Fruit fly (Drosophila melanogaster): Measurements from ENCODE around the gene CG42613.

The CG42613 gene

dm6 chr3R:18997388-18998287, 68.6 kb downstream of the CG42613 start (continued):
- TF ChIP-seq CG8281 (tag; optimal IDR thresholded peaks at IDR 0.05) = peak; percentile 64
- no peak for TF ChIP-seq amos (GFP tag; IDR thresholded peaks at IDR 0.05; ENCODE audit: partially characterized antibody)
- TF ChIP-seq CG7839 (tag; optimal IDR thresholded peaks at IDR 0.05) = no peak
- TF ChIP-seq gcm2 (GFP tag; optimal IDR thresholded peaks at IDR 0.05) = peak; percentile 42
- TF ChIP-seq grn (GFP tag; optimal IDR thresholded peaks at IDR 0.05) = peak; percentile 91
- TF ChIP-seq CG8290 (GFP tag; optimal IDR thresholded peaks at IDR 0.05) = no peak
- TF ChIP-seq CG8290 (tag; optimal IDR thresholded peaks at IDR 0.05) = peak; percentile 64 to 97
- TF ChIP-seq CG33213 (GFP tag; optimal IDR thresholded peaks at IDR 0.05) = peak; percentile 6
- no peak for TF ChIP-seq klu (GFP tag; IDR thresholded peaks at IDR 0.05)
- no peak for TF ChIP-seq CG31224 (GFP tag; IDR thresholded peaks at IDR 0.05)
- no peak for TF ChIP-seq CG6272 (GFP tag; IDR thresholded peaks at IDR 0.05)
- no peak for TF ChIP-seq Opbp (GFP tag; IDR thresholded peaks at IDR 0.05; ENCODE audit: partially characterized antibody)
- TF ChIP-seq CG12071 (GFP tag; optimal IDR thresholded peaks at IDR 0.05) = peak; percentile 71
- peak; percentile 20 for TF ChIP-seq CG15073 (GFP tag; optimal IDR thresholded peaks at IDR 0.05)
- no peak for TF ChIP-seq Ada2b (GFP tag; IDR thresholded peaks at IDR 0.05)
- TF ChIP-seq CG9876 (GFP tag; optimal IDR thresholded peaks at IDR 0.05) = peak; percentile 5
- TF ChIP-seq zen (tag; optimal IDR thresholded peaks at IDR 0.05) = no peak
- TF ChIP-seq so (GFP tag; IDR thresholded peaks at IDR 0.05) = peak; percentile 84
- TF ChIP-seq pros (GFP tag; optimal IDR thresholded peaks at IDR 0.05) = no peak
- TF ChIP-seq sens (GFP tag) = peak; percentile 92
- peak; percentile 93 for TF ChIP-seq CG10431 (GFP tag; optimal IDR thresholded peaks at IDR 0.05)
- TF ChIP-seq Lpt (GFP tag; optimal IDR thresholded peaks at IDR 0.05) = no peak
- peak; percentile 85 for TF ChIP-seq NC2α (GFP tag; optimal IDR thresholded peaks at IDR 0.05)
- no peak for TF ChIP-seq CG2129 (GFP tag; IDR thresholded peaks at IDR 0.05; ENCODE audit: partially characterized antibody)
- no peak for TF ChIP-seq gfzf (GFP tag; optimal IDR thresholded peaks at IDR 0.05)
- TF ChIP-seq CG12155 (GFP tag; optimal IDR thresholded peaks at IDR 0.05) = no peak
- no peak; the same call in 1 of the 2 replicates for TF ChIP-seq ranshi (GFP tag; IDR thresholded peaks at IDR 0.05)
- TF ChIP-seq Sox100B (GFP tag; optimal IDR thresholded peaks at IDR 0.05) = peak; percentile 80
- TF ChIP-seq CkIIα-i1 (GFP tag; IDR thresholded peaks at IDR 0.05) = no peak
- TF ChIP-seq lab (GFP tag; optimal IDR thresholded peaks at IDR 0.05) = peak; percentile 26
- TF ChIP-seq CG6813 (GFP tag; optimal IDR thresholded peaks at IDR 0.05) = peak; percentile 79
- TF ChIP-seq mam (GFP tag; optimal IDR thresholded peaks at IDR 0.05) = no peak
- peak; percentile 54; the same call in 1 of the 2 replicates for TF ChIP-seq CG14014 (GFP tag; IDR thresholded peaks at IDR 0.05)
- peak in 1 of 2 experiments; percentile 59 for TF ChIP-seq Hr78 (GFP tag; optimal IDR thresholded peaks at IDR 0.05)
- TF ChIP-seq CG9215 (GFP tag; IDR thresholded peaks at IDR 0.05) = no peak
- no peak for TF ChIP-seq Ptx1 (GFP tag; IDR thresholded peaks at IDR 0.05)
- peak in 1 of 2 experiments; percentile 49 for TF ChIP-seq crp (GFP tag; optimal IDR thresholded peaks at IDR 0.05)
- no peak for TF ChIP-seq phol (tag; optimal IDR thresholded peaks at IDR 0.05)
- TF ChIP-seq Sry-δ (GFP tag; optimal IDR thresholded peaks at IDR 0.05) = no peak
- no peak for TF ChIP-seq pan (optimal IDR thresholded peaks at IDR 0.05)
- TF ChIP-seq pan (GFP tag; optimal IDR thresholded peaks at IDR 0.05 in 1 of 2, IDR thresholded peaks at IDR 0.05 in 1 of 2) = no peak
- TF ChIP-seq br (optimal IDR thresholded peaks at IDR 0.05) = no peak
- TF ChIP-seq emc (GFP tag; optimal IDR thresholded peaks at IDR 0.05) = no peak
- TF ChIP-seq ara (GFP tag; IDR thresholded peaks at IDR 0.05) = peak; percentile 82
- peak; percentile 65 for TF ChIP-seq CG17359 (tag; optimal IDR thresholded peaks at IDR 0.05)
- TF ChIP-seq Atf-2 (GFP tag; optimal IDR thresholded peaks at IDR 0.05) = peak; percentile 73
- peak; percentile 29; the same call in 1 of the 2 replicates for TF ChIP-seq CG6689 (GFP tag; IDR thresholded peaks at IDR 0.05)
- TF ChIP-seq CG30020 (tag; optimal IDR thresholded peaks at IDR 0.05) = peak; percentile 19
- TF ChIP-seq Hr3 (GFP tag; optimal IDR thresholded peaks at IDR 0.05) = peak; percentile 11
- no peak for TF ChIP-seq lbe (GFP tag; optimal IDR thresholded peaks at IDR 0.05)
